Fruit fly (Drosophila melanogaster) whole organism, prepupa: ENCODE results near the gene vsg.

Source experiments
- CG10631 ChIP-seq: fragments of 200-800 bp; sonication (Bioruptor generic); optimal IDR thresholded peaks from 2 replicates; lab custom pipeline; 2016; ENCODE audit warnings: missing biosample characterization, missing genetic modification characterization
- CG15336 ChIP-seq: fragments of 200-800 bp; sonication (Bioruptor generic); IDR thresholded peaks from 2 replicates; pipeline ENCODE4 v1.3.6; 2022; ENCODE audit warnings: missing biosample characterization, missing genetic modification characterization
- CG16779 ChIP-seq: fragments of 200-800 bp; sonication (Bioruptor generic); optimal IDR thresholded peaks from 3 replicates; lab custom pipeline; 2017; ENCODE audit warnings: missing biosample characterization, mild to moderate bottlenecking, missing genetic modification characterization
- CG31627 ChIP-seq: fragments of 200-800 bp; sonication (Bioruptor generic); optimal IDR thresholded peaks from 3 replicates; lab custom pipeline; 2016; ENCODE audit warnings: missing biosample characterization, missing genetic modification characterization
- CG32006 ChIP-seq: fragments of 200-800 bp; sonication (Bioruptor generic); optimal IDR thresholded peaks from 3 replicates; lab custom pipeline; 2017; ENCODE audit warnings: missing biosample characterization, mild to moderate bottlenecking, missing genetic modification characterization
- CG3919 ChIP-seq: fragments of 200-800 bp; sonication (Bioruptor generic); optimal IDR thresholded peaks from 3 replicates; lab custom pipeline; 2016; ENCODE audit warnings: missing biosample characterization, missing genetic modification characterization
- CG6163 ChIP-seq: fragments of 200-800 bp; sonication (Bioruptor generic); IDR thresholded peaks from 3 replicates; pipeline ENCODE4 v1.3.6; 2022; ENCODE audit warnings: missing biosample characterization, missing genetic modification characterization
- CG6276 ChIP-seq: fragments of 200-800 bp; sonication (Bioruptor generic); optimal IDR thresholded peaks from 2 replicates; lab custom pipeline; 2017; ENCODE audit warnings: missing biosample characterization, mild to moderate bottlenecking, missing genetic modification characterization
- CG7368 ChIP-seq: fragments of 200-800 bp; sonication (Bioruptor generic); optimal IDR thresholded peaks from 3 replicates; lab custom pipeline; 2016; ENCODE audit warnings: missing biosample characterization, missing genetic modification characterization
- CG8119 ChIP-seq: fragments of 200-800 bp; sonication (Bioruptor generic); IDR thresholded peaks from 3 replicates; pipeline ENCODE4 v1.3.6; 2022; ENCODE audit warnings: missing biosample characterization, missing genetic modification characterization
- CG8319 ChIP-seq: fragments of 200-800 bp; sonication (Bioruptor generic); optimal IDR thresholded peaks from 3 replicates; lab custom pipeline; 2016; ENCODE audit warnings: missing biosample characterization, missing genetic modification characterization
- CG9139 ChIP-seq: fragments of 200-800 bp; sonication (Bioruptor generic); optimal IDR thresholded peaks from 3 replicates; lab custom pipeline; 2017; ENCODE audit warnings: missing biosample characterization, mild to moderate bottlenecking, missing genetic modification characterization
- Eip75B ChIP-seq: fragments of 200-800 bp; sonication (Bioruptor generic); optimal IDR thresholded peaks from 3 replicates; lab custom pipeline; 2016; ENCODE audit warnings: missing biosample characterization, missing genetic modification characterization
- Eip78C ChIP-seq: fragments of 200-800 bp; sonication (Bioruptor generic); peaks from one replicate; lab custom pipeline; 2016; ENCODE audit warnings: missing biosample characterization, missing genetic modification characterization
- Eip93F ChIP-seq: fragments of 200-800 bp; sonication (Bioruptor generic); optimal IDR thresholded peaks from 2 replicates; lab custom pipeline; 2016; ENCODE audit warnings: missing biosample characterization, mild to moderate bottlenecking, missing genetic modification characterization
- Ets21C ChIP-seq: fragments of 200-800 bp; sonication (Bioruptor generic); optimal IDR thresholded peaks from 3 replicates; lab custom pipeline; 2016; ENCODE audit warnings: missing biosample characterization, missing genetic modification characterization
- Gug ChIP-seq: fragments of 200-800 bp; sonication (Bioruptor generic); IDR thresholded peaks from 2 replicates; pipeline ENCODE4 v1.3.6; 2022; ENCODE audit warnings: missing biosample characterization, missing genetic modification characterization
- Hr39 ChIP-seq: fragments of 200-800 bp; sonication (Bioruptor generic); optimal IDR thresholded peaks from 2 replicates; lab custom pipeline; 2016; ENCODE audit warnings: missing biosample characterization, missing genetic modification characterization
- Hr4 ChIP-seq: fragments of 200-800 bp; sonication (Bioruptor generic); optimal IDR thresholded peaks from 3 replicates; lab custom pipeline; 2016; ENCODE audit warnings: missing biosample characterization, missing genetic modification characterization
- Met ChIP-seq: fragments of 200-800 bp; sonication (Bioruptor generic); optimal IDR thresholded peaks from 3 replicates; lab custom pipeline; 2016; ENCODE audit warnings: missing biosample characterization, missing genetic modification characterization
- OdsH ChIP-seq: fragments of 200-800 bp; sonication (Bioruptor generic); optimal IDR thresholded peaks from 3 replicates; lab custom pipeline; 2016; ENCODE audit warnings: missing biosample characterization, missing genetic modification characterization
- Smox ChIP-seq: fragments of 200-800 bp; sonication (Bioruptor generic); optimal IDR thresholded peaks from 3 replicates; lab custom pipeline; 2016; ENCODE audit warnings: missing biosample characterization, missing genetic modification characterization
- Sox14 ChIP-seq: fragments of 200-800 bp; sonication (Bioruptor generic); optimal IDR thresholded peaks from 3 replicates; lab custom pipeline; 2016; ENCODE audit warnings: missing biosample characterization, missing genetic modification characterization
- achi ChIP-seq: fragments of 200-800 bp; sonication (Bioruptor generic); optimal IDR thresholded peaks from 3 replicates; lab custom pipeline; 2016; ENCODE audit warnings: missing biosample characterization, missing genetic modification characterization
- acj6 ChIP-seq: fragments of 200-800 bp; sonication (Bioruptor generic); optimal IDR thresholded peaks from 3 replicates; lab custom pipeline; 2016; ENCODE audit warnings: missing biosample characterization, missing genetic modification characterization
- dsx ChIP-seq: fragments of 200-800 bp; optimal IDR thresholded peaks from 3 replicates; lab custom pipeline; 2019; ENCODE audit warnings: missing biosample characterization, mild to moderate bottlenecking, missing genetic modification characterization, moderate library complexity; ENCODE audit not compliant: poor library complexity, severe bottlenecking
- eg ChIP-seq: fragments of 200-800 bp; sonication (Bioruptor generic); IDR thresholded peaks from 3 replicates; pipeline ENCODE4 v1.3.6; 2022; ENCODE audit warnings: missing biosample characterization, missing genetic modification characterization
- esn ChIP-seq: fragments of 200-800 bp; sonication (Bioruptor generic); optimal IDR thresholded peaks from 2 replicates; lab custom pipeline; 2016; ENCODE audit warnings: missing biosample characterization, mild to moderate bottlenecking, missing genetic modification characterization, moderate library complexity
- fkh ChIP-seq: fragments of 200-800 bp; sonication (Bioruptor generic); optimal IDR thresholded peaks from 3 replicates; lab custom pipeline; 2017; ENCODE audit warnings: missing biosample characterization, mild to moderate bottlenecking, missing genetic modification characterization, moderate library complexity
- lz ChIP-seq: fragments of 200-800 bp; sonication (Bioruptor generic); optimal IDR thresholded peaks from 3 replicates; lab custom pipeline; 2016; ENCODE audit warnings: missing biosample characterization, missing genetic modification characterization
- net ChIP-seq: fragments of 200-800 bp; sonication (Bioruptor generic); optimal IDR thresholded peaks from 3 replicates; lab custom pipeline; 2016; ENCODE audit warnings: missing biosample characterization, missing genetic modification characterization
- pdm3 ChIP-seq: fragments of 200-800 bp; sonication (Bioruptor generic); optimal IDR thresholded peaks from 3 replicates; lab custom pipeline; 2016; ENCODE audit warnings: missing biosample characterization, missing genetic modification characterization
- salr ChIP-seq, 2 experiments: fragments of 200-800 bp; sonication (Bioruptor generic); optimal IDR thresholded peaks; 3 replicates each; lab custom pipeline; 2016 to 2018; ENCODE audit warnings: missing biosample characterization in 2 of 2, missing genetic modification characterization in 2 of 2, mild to moderate bottlenecking in 1 of 2
- svp ChIP-seq: fragments of 200-800 bp; sonication (Bioruptor generic); peaks from one replicate; lab custom pipeline; 2016; ENCODE audit warnings: missing biosample characterization, missing genetic modification characterization
- topi ChIP-seq: fragments of 200-800 bp; sonication (Bioruptor generic); optimal IDR thresholded peaks from 3 replicates; lab custom pipeline; 2016; ENCODE audit warnings: missing biosample characterization, missing genetic modification characterization

Gene vsg

DNA sequence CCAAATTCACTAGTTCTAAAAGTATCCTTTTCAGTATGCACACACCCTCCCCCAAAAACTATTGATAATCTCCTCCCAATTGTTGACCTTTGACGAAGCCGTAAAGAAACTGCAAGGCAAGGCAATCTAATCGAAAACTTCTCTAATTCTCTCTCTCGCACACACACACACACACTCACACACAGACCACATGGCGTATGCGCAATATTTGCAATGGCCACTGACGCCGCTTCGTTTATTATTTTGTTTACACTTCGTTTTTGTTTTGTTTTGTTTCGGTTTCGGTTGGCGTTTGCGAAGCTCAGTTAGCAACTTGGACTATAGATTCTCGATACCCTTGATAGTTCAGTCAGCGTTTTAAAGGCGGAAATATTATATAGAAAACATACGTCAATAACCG lies 24.3 kb upstream of the vsg start:
- no peak for TF ChIP-seq CG16779 (tag; lab: Kevin White, UChicago)
- TF ChIP-seq fkh, result peak; percentile 63

DNA sequence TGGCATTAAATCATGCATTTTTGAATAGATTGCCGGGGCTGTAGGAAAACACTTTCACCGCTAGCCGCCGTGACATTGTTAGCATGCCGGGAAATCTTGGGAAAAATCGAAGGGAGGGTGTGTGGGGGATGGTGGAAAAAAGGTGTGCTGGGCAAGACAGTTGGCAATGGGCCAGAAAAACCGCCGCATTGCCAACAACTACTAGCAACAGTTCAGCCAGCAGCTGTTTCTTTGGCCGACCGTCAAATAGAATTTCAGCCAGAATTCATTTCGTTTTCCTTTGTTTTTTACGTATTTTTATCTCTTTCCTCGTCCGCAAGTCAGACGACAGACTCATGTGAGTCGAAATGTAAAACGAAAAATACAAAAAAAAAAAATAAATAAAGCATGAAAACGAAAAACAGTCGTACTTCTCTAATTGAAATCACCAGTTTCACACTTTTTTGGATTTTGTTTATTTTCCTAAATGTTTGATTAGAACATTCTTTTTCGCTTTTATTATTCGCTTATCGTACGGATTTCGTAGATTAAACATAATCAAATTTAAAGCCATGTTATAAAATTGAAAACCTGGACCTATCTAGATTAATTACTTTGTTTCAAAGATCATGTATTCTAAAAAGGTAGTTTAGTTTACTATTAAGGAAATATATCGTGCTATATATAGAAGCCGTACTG lies 23.2 kb upstream of the vsg start:
- TF ChIP-seq Hr4, result peak; percentile 64
- TF ChIP-seq esn (GFP tag; lab: Kevin White, UChicago), result peak; percentile 31
- peak; percentile 22 for TF ChIP-seq CG31627
- 0 out of 3 replicates have a peak, but pooled peaks have one; percentile 44 for TF ChIP-seq eg (GFP tag; lab: Robert Waterston, UW)
- no peak for TF ChIP-seq pdm3 (GFP tag; lab: Kevin White, UChicago)
- peak; percentile 17 for TF ChIP-seq Hr39
- TF ChIP-seq Sox14 (GFP tag; lab: Kevin White, UChicago), result peak; percentile 0
- TF ChIP-seq lz (GFP tag; lab: Kevin White, UChicago), result peak; percentile 12
- TF ChIP-seq CG8119 (GFP tag; lab: Robert Waterston, UW), result peak; percentile 54; the same call in 2 of the 3 replicates
- peak; percentile 38 for TF ChIP-seq Ets21C (GFP tag; lab: Kevin White, UChicago)
- peak; percentile 5 for TF ChIP-seq OdsH
- no peak for TF ChIP-seq Eip75B (GFP tag; lab: Kevin White, UChicago)
- peak; percentile 43 for TF ChIP-seq CG15336 (GFP tag; lab: Robert Waterston, UW)
- peak; percentile 52 for TF ChIP-seq Eip78C (GFP tag; lab: Kevin White, UChicago)
- peak; percentile 47 for TF ChIP-seq Met (GFP tag; lab: Kevin White, UChicago)
- TF ChIP-seq net (GFP tag; lab: Kevin White, UChicago), result peak; percentile 43
- no peak for TF ChIP-seq CG32006 (GFP tag; lab: Kevin White, UChicago)
- TF ChIP-seq acj6, result peak; percentile 12
- peak; percentile 38 for TF ChIP-seq topi (GFP tag; lab: Kevin White, UChicago)
- TF ChIP-seq CG10631 (GFP tag; lab: Kevin White, UChicago), result no peak
- TF ChIP-seq CG6276 (GFP tag; lab: Kevin White, UChicago), result peak; percentile 58
- TF ChIP-seq CG7368 (GFP tag; lab: Kevin White, UChicago), result no peak

DNA sequence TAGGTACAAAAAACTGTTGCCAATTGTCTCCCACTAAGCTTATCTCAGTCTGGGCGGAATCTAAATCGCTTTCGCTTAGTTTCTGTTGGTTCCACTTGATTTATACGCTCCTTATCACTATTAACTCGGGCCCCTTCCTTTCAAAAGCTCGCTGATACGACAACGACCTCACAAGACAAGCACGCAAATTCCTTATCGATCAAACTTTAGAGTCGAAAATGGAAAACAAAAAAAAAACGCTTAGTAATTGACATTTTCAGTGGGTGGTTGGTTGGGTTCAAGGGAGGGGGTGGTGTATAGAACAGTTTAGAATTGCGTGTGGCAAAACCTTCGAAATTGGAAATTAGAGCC lies 22.7 kb upstream of the vsg start:
- no peak for TF ChIP-seq CG3919 (GFP tag; lab: Kevin White, UChicago)
- no peak for TF ChIP-seq CG6276 (GFP tag; lab: Kevin White, UChicago)
- TF ChIP-seq Eip75B (GFP tag; lab: Kevin White, UChicago), result no peak
- no peak for TF ChIP-seq salr (GFP tag; optimal IDR thresholded peaks at IDR 0.05; lab: Kevin White, UChicago)
- TF ChIP-seq CG9139 (GFP tag; lab: Kevin White, UChicago), result no peak
- no peak for TF ChIP-seq Sox14 (GFP tag; lab: Kevin White, UChicago)
- TF ChIP-seq CG7368 (GFP tag; lab: Kevin White, UChicago), result no peak
- no peak for TF ChIP-seq Eip78C (GFP tag; lab: Kevin White, UChicago)
- no peak for TF ChIP-seq CG15336 (GFP tag; lab: Robert Waterston, UW)
- no peak for TF ChIP-seq CG10631 (GFP tag; lab: Kevin White, UChicago)
- TF ChIP-seq Eip93F (GFP tag; lab: Kevin White, UChicago), result no peak
- no peak for TF ChIP-seq Gug (GFP tag; lab: Robert Waterston, UW)
- no peak for TF ChIP-seq pdm3 (GFP tag; lab: Kevin White, UChicago)
- TF ChIP-seq achi (GFP tag; lab: Kevin White, UChicago), result no peak
- no peak for TF ChIP-seq CG8319
- TF ChIP-seq, all 60 proteins: peak for 0

DNA sequence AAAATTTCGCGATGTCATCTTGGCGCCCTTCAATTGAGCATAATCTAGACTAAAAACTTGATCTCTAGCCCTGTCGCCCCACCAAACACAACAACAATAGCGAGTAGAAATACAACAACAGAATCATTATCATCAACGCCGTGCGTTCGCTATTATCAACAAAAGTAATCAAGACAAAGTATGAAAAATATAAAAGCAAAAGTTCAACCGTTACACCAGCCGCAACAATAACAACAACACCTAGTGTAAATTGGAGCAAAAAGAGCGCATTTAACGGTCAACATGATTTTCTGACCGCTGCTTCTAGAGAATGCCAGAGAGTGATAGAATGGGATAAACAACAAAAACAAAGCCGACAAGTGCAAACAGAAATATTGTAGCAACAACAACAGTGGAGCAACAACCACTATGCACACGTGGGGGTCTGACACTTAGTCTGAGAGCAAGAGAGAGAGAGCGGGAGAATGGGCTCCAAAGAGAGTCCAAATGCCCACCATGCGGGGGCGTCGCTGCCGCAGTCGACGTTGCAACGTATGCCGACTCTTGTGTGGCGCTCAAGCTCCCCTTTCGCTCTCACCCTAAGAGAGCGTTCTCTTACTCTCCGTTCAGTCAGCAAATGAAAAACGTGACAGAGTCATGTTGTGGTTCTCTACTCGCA lies 21.8 kb upstream of the vsg start:
- TF ChIP-seq eg (GFP tag; lab: Robert Waterston, UW), result no peak; the same call in 1 of the 3 replicates
- peak; percentile 7; the same call in 1 of the 3 replicates for TF ChIP-seq CG6163
- peak; percentile 84 for TF ChIP-seq svp
- TF ChIP-seq fkh, result peak; percentile 84
- peak; percentile 46 for TF ChIP-seq dsx (GFP tag; lab: Kevin White, UChicago)
- TF ChIP-seq Smox, result no peak
- TF ChIP-seq, all 60 proteins: peak for 4
